Worm (Caenorhabditis elegans) whole organism, L2 larva: ENCODE data around the gene sre-19.

Experiments
- C34F6.9 ChIP-seq: fragments of 150-350 bp; optimal IDR thresholded peaks from 2 replicates; lab custom pipeline; 2014; ENCODE audit warnings: missing biosample characterization, missing genetic modification characterization
- F13H6.1 ChIP-seq: sonication (generic microtip); optimal IDR thresholded peaks from 2 replicates; lab custom pipeline; 2016; ENCODE audit warnings: missing genetic modification characterization, missing compliant biosample characterization
- alr-1 ChIP-seq: fragments of 150-350 bp; optimal IDR thresholded peaks from 2 replicates; lab custom pipeline; 2014; ENCODE audit warnings: missing biosample characterization, missing genetic modification characterization
- aly-2 ChIP-seq: fragments of 150-350 bp; optimal IDR thresholded peaks from 2 replicates; lab custom pipeline; 2014; ENCODE audit warnings: missing biosample characterization, missing genetic modification characterization
- ceh-16 ChIP-seq: fragments of 150-350 bp; optimal IDR thresholded peaks from 2 replicates; lab custom pipeline; 2014; ENCODE audit warnings: missing biosample characterization, missing genetic modification characterization
- ceh-82 ChIP-seq: fragments of 150-350 bp; optimal IDR thresholded peaks from 2 replicates; lab custom pipeline; 2014; ENCODE audit warnings: missing biosample characterization, missing genetic modification characterization
- dmd-4 ChIP-seq: sonication (generic microtip); optimal IDR thresholded peaks from 2 replicates; lab custom pipeline; 2017; ENCODE audit warnings: missing biosample characterization, missing genetic modification characterization
- elt-1 ChIP-seq: fragments of 150-350 bp; optimal IDR thresholded peaks from 2 replicates; lab custom pipeline; 2014; ENCODE audit warnings: missing biosample characterization, missing genetic modification characterization
- elt-3 ChIP-seq: sonication (generic microtip); optimal IDR thresholded peaks from 2 replicates; lab custom pipeline; 2017; ENCODE audit warnings: missing biosample characterization, missing genetic modification characterization
- fos-1 ChIP-seq: fragments of 150-350 bp; optimal IDR thresholded peaks from 2 replicates; lab custom pipeline; 2014; ENCODE audit warnings: missing biosample characterization, missing genetic modification characterization
- gmeb-1 ChIP-seq: fragments of 150-350 bp; optimal IDR thresholded peaks from 2 replicates; lab custom pipeline; 2014; ENCODE audit warnings: missing biosample characterization, missing genetic modification characterization
- lin-13 ChIP-seq: fragments of 150-350 bp; optimal IDR thresholded peaks from 2 replicates; lab custom pipeline; 2014; ENCODE audit warnings: missing biosample characterization, missing genetic modification reagents, missing genetic modification characterization
- lsy-2 ChIP-seq, 2 experiments: fragments of 150-350 bp in 1 of 2; sonication (generic microtip) in 1 of 2; optimal IDR thresholded peaks; 2 replicates each; lab custom pipeline; 2014 to 2017; ENCODE audit warnings: missing biosample characterization in 2 of 2, missing genetic modification characterization in 2 of 2
- mab-5 ChIP-seq: fragments of 150-350 bp; optimal IDR thresholded peaks from 2 replicates; lab custom pipeline; 2014; ENCODE audit warnings: missing biosample characterization, missing genetic modification characterization
- mbf-1 ChIP-seq: sonication (generic microtip); optimal IDR thresholded peaks from 2 replicates; lab custom pipeline; 2017; ENCODE audit warnings: missing biosample characterization, missing genetic modification characterization
- mdl-1 ChIP-seq, 2 experiments: fragments of 150-350 bp in 1 of 2; sonication (generic microtip) in 1 of 2; optimal IDR thresholded peaks; 2 replicates each; lab custom pipeline; 2017; ENCODE audit warnings: missing biosample characterization in 2 of 2, missing genetic modification characterization in 2 of 2
- nhr-10 ChIP-seq: sonication (generic microtip); optimal IDR thresholded peaks from 2 replicates; lab custom pipeline; 2017; ENCODE audit warnings: missing biosample characterization, missing genetic modification characterization
- nhr-11 ChIP-seq: fragments of 150-350 bp; optimal IDR thresholded peaks from 2 replicates; lab custom pipeline; 2014; ENCODE audit warnings: missing biosample characterization, missing genetic modification characterization
- nhr-12 ChIP-seq: fragments of 150-350 bp; optimal IDR thresholded peaks from 2 replicates; lab custom pipeline; 2014; ENCODE audit warnings: missing biosample characterization, missing genetic modification characterization
- nhr-129 ChIP-seq: fragments of 150-350 bp; optimal IDR thresholded peaks from 2 replicates; lab custom pipeline; 2014; ENCODE audit warnings: missing biosample characterization, missing genetic modification characterization
- nhr-21 ChIP-seq: fragments of 150-350 bp; optimal IDR thresholded peaks from 2 replicates; lab custom pipeline; 2014; ENCODE audit warnings: missing biosample characterization, missing genetic modification characterization
- nhr-23 ChIP-seq: fragments of 150-350 bp; optimal IDR thresholded peaks from 2 replicates; lab custom pipeline; 2014; ENCODE audit warnings: missing biosample characterization, missing genetic modification reagents, missing genetic modification characterization
- nhr-25 ChIP-seq: fragments of 150-350 bp; sonication (generic microtip); optimal IDR thresholded peaks from 3 replicates; lab custom pipeline; 2014; ENCODE audit warnings: missing biosample characterization, missing genetic modification characterization
- nhr-6 ChIP-seq: fragments of 150-350 bp; optimal IDR thresholded peaks from 2 replicates; lab custom pipeline; 2014; ENCODE audit warnings: missing biosample characterization, missing genetic modification characterization
- nhr-77 ChIP-seq: fragments of 150-350 bp; optimal IDR thresholded peaks from 2 replicates; lab custom pipeline; 2014; ENCODE audit warnings: missing biosample characterization, missing genetic modification characterization
- peb-1 ChIP-seq: fragments of 150-350 bp; optimal IDR thresholded peaks from 2 replicates; lab custom pipeline; 2014; ENCODE audit warnings: missing biosample characterization, missing genetic modification characterization
- skn-1 ChIP-seq: sonication (generic microtip); optimal IDR thresholded peaks from 2 replicates; lab custom pipeline; 2017; ENCODE audit warnings: missing biosample characterization, missing genetic modification characterization
- sma-9 ChIP-seq, 2 experiments: fragments of 150-350 bp in 1 of 2; sonication (generic microtip) in 1 of 2; optimal IDR thresholded peaks; 2 replicates each; lab custom pipeline; 2014 to 2016; ENCODE audit warnings: missing genetic modification characterization in 2 of 2, mild to moderate bottlenecking in 1 of 2, missing biosample characterization in 1 of 2, missing compliant biosample characterization in 1 of 2, missing genetic modification reagents in 1 of 2, moderate library complexity in 1 of 2
- unc-55 ChIP-seq: fragments of 150-350 bp; sonication (generic microtip); optimal IDR thresholded peaks from 3 replicates; lab custom pipeline; 2014; ENCODE audit warnings: missing biosample characterization, missing genetic modification reagents, missing genetic modification characterization
- unc-62 ChIP-seq: fragments of 150-350 bp; optimal IDR thresholded peaks from 2 replicates; lab custom pipeline; 2014; ENCODE audit warnings: missing biosample characterization, missing genetic modification reagents, missing genetic modification characterization
- zag-1 ChIP-seq: fragments of 150-350 bp; optimal IDR thresholded peaks from 2 replicates; lab custom pipeline; 2014; ENCODE audit warnings: missing biosample characterization, missing genetic modification characterization
- ztf-1 ChIP-seq: fragments of 200-800 bp; sonication (Bioruptor generic); conservative IDR thresholded peaks from 2 replicates; pipeline ENCODE4 v1.3.6; 2022; ENCODE audit warnings: missing genetic modification characterization, missing compliant biosample characterization
- ztf-11 ChIP-seq: sonication (generic microtip); optimal IDR thresholded peaks from 2 replicates; lab custom pipeline; 2017; ENCODE audit warnings: missing biosample characterization, missing genetic modification characterization
- ztf-4 ChIP-seq: fragments of 150-350 bp; optimal IDR thresholded peaks from 2 replicates; lab custom pipeline; 2014; ENCODE audit warnings: missing biosample characterization, missing genetic modification characterization

sre-19 gene

DNA sequence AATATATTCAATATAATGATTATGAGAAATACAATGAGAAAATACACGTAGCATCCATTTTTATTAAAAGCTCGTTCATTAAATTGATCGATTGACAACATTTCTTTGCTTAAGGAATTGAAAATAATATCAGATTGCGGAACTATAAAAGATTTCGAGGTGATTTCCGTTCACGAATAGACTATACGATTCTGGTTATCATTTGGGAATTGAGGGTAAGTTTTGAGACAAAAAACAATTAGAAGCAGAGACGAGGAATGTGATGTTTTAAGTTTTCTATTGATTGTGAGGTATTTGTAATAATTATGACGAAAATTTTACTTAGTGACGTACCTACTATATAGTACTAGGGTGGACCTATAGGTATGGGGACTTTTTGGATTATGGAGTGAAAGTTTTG, at the start of gene sre-19:
TSS of gene sre-19 (minus strand) at position 101 of the 400 bp plus-strand sequence.
- TF ChIP-seq ztf-11 (tag; lab: Kevin White, UChicago): no peak
- no peak for TF ChIP-seq skn-1 (tag; lab: Kevin White, UChicago)
- no peak for TF ChIP-seq nhr-23 (tag; lab: Kevin White, UChicago)
- TF ChIP-seq C34F6.9 (tag; lab: Kevin White, UChicago): no peak
- TF ChIP-seq ztf-4 (tag; lab: Kevin White, UChicago): no peak
- no peak for TF ChIP-seq nhr-77 (tag; lab: Kevin White, UChicago)
- TF ChIP-seq F13H6.1 (tag; lab: Kevin White, UChicago): no peak
- TF ChIP-seq fos-1 (tag; lab: Kevin White, UChicago): no peak
- no peak for TF ChIP-seq sma-9 (GFP tag; optimal IDR thresholded peaks at IDR 0.05; lab: Kevin White, UChicago)
- TF ChIP-seq sma-9 (tag; optimal IDR thresholded peaks at IDR 0.05; lab: Kevin White, UChicago): no peak
- no peak for TF ChIP-seq lin-13 (GFP tag; lab: Kevin White, UChicago)
- TF ChIP-seq gmeb-1: no peak
- TF ChIP-seq ztf-1 (GFP tag; lab: Robert Waterston, UW): no peak
- TF ChIP-seq elt-1 (tag; lab: Kevin White, UChicago): no peak
- no peak for TF ChIP-seq unc-62 (GFP tag; lab: Kevin White, UChicago)
- TF ChIP-seq dmd-4 (tag; lab: Kevin White, UChicago): no peak
- no peak for TF ChIP-seq nhr-129 (tag; lab: Kevin White, UChicago)
- TF ChIP-seq elt-3 (tag; lab: Kevin White, UChicago): no peak
- TF ChIP-seq ceh-16: no peak
- no peak for TF ChIP-seq ceh-82 (tag; lab: Kevin White, UChicago)
- TF ChIP-seq nhr-6 (tag; lab: Kevin White, UChicago): no peak

DNA sequence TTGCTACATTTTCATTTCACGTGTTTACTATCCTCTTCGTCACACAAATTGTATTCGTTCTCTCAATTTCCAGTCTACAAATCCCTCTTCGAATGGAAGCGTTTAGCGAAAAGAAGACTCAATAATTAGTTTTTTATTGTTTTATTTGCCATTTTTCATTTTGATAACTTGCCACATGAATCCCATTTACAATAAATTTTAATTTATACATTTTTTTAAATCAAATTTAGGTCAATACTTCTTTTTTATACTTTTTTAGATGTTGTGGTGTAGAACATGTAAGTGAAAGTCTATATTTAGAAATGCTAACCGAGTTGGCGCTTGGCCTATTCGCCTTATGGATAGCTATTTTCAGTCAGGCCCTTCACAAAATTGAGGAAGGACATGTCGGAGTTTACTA, 48.9 kb upstream of the sre-19 start, which contains the start of gene erl-1:
TSS of gene erl-1 (plus strand) at position 301 of the 400 bp plus-strand sequence.
- no peak for TF ChIP-seq nhr-21
- no peak for TF ChIP-seq ztf-1 (GFP tag; lab: Robert Waterston, UW)
- no peak for TF ChIP-seq nhr-11 (tag; lab: Kevin White, UChicago)
- no peak for TF ChIP-seq mdl-1 (tag; optimal IDR thresholded peaks at IDR 0.05; lab: Kevin White, UChicago)
- no peak for TF ChIP-seq dmd-4 (tag; lab: Kevin White, UChicago)
- no peak for TF ChIP-seq nhr-10
- no peak for TF ChIP-seq aly-2
- TF ChIP-seq mab-5 (tag; lab: Kevin White, UChicago): no peak
- no peak for TF ChIP-seq peb-1 (tag; lab: Kevin White, UChicago)
- no peak for TF ChIP-seq unc-55 (GFP tag; lab: Kevin White, UChicago)
- TF ChIP-seq alr-1 (tag; lab: Kevin White, UChicago): no peak

DNA sequence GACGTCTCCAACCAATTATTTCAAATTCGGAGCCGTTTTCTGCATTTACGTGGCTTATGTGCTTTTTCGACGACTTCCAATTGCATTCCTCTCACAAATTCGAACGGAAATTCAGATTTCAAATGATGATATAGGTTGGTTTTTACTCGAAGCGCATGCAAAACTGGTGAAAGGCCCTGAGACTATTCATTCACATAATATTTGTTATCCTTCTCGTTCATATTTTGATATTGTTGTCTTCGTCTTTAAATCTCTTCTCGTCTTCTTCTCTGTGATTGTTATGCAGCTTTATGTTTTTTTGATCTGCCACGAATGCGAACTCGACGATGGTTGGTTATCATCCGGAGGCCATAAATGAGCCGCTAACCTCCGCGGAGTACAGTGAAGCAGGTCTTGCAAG, 44.1 kb upstream of the sre-19 start, which contains the start of gene hpo-12:
TSS of gene hpo-12 (plus strand) at position 301 of the 400 bp plus-strand sequence.
- TF ChIP-seq nhr-25 (tag; lab: Kevin White, UChicago): no peak
- no peak for TF ChIP-seq mbf-1
- TF ChIP-seq nhr-129 (tag; lab: Kevin White, UChicago): peak; percentile 10
- TF ChIP-seq, all 48 proteins: peak for 1

DNA sequence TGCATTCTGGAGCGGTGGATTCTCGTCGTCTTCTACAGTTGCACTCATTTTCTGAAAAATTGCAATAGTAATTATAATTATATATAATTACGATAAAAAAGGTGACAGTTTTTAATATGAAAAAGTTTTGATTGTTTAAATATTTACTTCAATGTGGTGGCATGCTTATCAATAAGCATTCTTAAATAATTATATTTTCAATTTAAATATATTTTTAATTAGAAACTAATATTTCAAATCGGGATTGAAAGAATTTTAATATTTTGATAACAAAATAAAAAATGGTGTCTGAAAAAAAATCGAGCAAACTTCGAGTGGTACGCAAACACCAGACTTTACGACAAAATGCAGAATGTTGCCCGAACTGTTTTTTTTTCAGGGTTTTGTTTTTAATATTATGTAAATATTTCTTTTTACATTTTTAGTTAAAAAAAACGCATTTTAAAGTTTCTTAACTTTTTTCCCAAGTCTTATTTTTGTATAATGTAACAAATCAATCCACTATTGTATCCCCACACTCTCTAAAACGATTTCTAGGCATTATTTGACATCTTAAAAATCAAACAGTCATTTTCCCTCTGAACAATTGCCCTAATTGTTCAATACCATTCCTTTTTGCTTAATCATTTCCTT, 43.5 kb upstream of the sre-19 start, which contains the start of the genes C42C1.12 and C42C1.19:
TSS of gene C42C1.12 (minus strand) at position 51 of the 633 bp plus-strand sequence.
TSS of gene C42C1.19 (plus strand) at position 583 of the 633 bp plus-strand sequence.
- no peak for TF ChIP-seq zag-1 (tag; lab: Kevin White, UChicago)
- peak; percentile 56 for TF ChIP-seq C34F6.9 (tag; lab: Kevin White, UChicago)
- no peak for TF ChIP-seq elt-3 (tag; lab: Kevin White, UChicago)
- peak; percentile 6 to 64 for TF ChIP-seq lsy-2 (tag; optimal IDR thresholded peaks at IDR 0.05; lab: Kevin White, UChicago)
- no peak for TF ChIP-seq nhr-129 (tag; lab: Kevin White, UChicago)
- TF ChIP-seq unc-55 (GFP tag; lab: Kevin White, UChicago): no peak
- TF ChIP-seq F13H6.1 (tag; lab: Kevin White, UChicago): no peak
- TF ChIP-seq, all 48 proteins: peak for 2

DNA sequence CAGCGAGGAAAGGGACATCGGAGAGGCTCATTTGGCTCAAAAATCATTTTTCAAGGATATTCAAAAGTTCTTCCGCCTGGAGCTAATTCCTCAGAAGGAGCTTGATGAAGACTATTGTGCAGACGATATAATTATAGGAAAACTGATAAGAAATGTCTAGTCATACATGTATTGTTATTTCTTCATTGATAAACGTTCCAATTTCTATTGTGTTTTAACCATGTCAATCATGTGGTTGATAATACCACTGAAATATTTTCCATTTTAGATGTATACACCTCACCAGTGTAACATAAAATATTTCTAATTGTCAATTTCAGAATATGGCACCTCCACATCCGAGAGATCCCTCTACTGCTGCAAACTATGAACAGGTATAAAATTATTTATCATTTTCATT, 40.6 kb upstream of the sre-19 start, which contains the start of gene ltah-1.1:
TSS of gene ltah-1.1 (plus strand) at position 283 of the 400 bp plus-strand sequence.
- TF ChIP-seq nhr-129 (tag; lab: Kevin White, UChicago) (peak; percentile 20), F13H6.1 (tag; lab: Kevin White, UChicago) (no peak), nhr-12 (tag; lab: Kevin White, UChicago) (no peak), nhr-25 (tag; lab: Kevin White, UChicago) (no peak)
